Worm (Caenorhabditis elegans): ENCODE measurements around the gene ipp-5.

DNA sequence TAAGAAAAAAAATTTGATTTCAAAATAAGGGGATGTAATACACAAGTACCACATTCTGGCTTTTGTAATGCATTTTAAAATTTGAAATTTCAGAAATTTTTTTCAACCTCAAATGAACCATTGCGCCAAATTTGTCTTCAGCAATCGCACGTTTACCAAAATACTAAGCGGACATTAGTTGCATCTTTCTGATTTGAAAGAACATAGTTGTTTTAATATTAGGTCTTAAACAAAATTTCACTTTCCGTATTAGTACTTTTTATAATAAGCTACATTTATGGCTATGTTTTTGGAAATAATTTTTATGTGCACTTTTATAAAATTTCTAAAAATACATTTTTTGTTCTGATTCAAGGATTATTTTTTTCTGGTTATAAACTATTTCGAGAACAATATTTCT lies 27.4 kb upstream of the ipp-5 start, which contains the start of gene sups-1:
- TF ChIP-seq ztf-25 (GFP tag; IDR thresholded peaks at IDR 0.05) (no peak), efl-1 (GFP tag; optimal IDR thresholded peaks at IDR 0.05) (no peak)

Data from whole organism, young adult.